Worm (Caenorhabditis elegans): ENCODE results near the gene pgph-3.

Gene pgph-3

DNA sequence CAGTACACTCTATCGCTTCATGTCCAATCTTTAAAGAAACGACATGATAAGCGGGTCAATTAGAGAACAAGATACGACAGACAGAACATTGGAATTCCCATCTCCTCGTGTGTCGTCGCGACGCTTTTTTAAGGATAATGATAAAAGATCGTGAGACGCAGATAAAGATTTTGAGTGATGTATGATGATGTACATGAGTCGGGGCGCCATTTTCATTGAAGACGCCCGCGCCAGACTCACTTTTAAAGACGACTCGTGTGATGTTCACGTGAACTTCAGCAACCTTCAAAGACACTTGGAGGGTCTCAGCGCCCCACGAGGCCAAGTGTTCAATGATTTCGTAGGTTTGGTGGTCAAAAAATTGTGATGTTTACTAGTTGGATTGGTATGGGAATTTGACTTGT, 4.6 kb upstream of the pgph-3 start:
- no peak for TF ChIP-seq ztf-29 (GFP tag; IDR thresholded peaks at IDR 0.05)
- TF ChIP-seq med-1 (GFP tag; optimal IDR thresholded peaks at IDR 0.05; ENCODE audit: insufficient read depth): no peak
- TF ChIP-seq ztf-23 (GFP tag; IDR thresholded peaks at IDR 0.05): no peak
- TF ChIP-seq cog-1 (tag; optimal IDR thresholded peaks at IDR 0.05): no peak

DNA sequence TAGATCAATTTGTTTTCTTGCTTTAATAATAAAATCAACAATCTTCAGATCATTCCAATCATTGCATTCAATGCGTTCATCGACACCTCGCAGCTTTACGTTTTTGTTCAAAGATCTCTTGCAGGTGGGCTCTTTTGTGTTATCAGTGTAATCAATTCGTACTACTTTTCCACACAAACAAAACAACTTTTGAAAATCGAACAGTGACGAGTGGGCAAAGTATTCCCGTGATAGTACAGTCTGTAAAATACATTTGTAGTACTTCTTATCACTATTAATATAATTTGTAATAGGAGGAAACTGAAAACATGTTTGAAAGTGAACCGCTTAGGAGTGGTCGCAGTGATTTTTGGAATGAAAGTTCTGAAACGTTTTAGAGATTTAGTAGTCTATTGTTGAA, 1.4 kb upstream of the pgph-3 start, which contains the start of gene pgph-2:
Gene pgph-2 (plus strand): TSS at position 47 of the 400 bp plus-strand sequence.
- TF ChIP-seq ztf-23 (GFP tag; IDR thresholded peaks at IDR 0.05) (no peak), ref-1 (GFP tag; conservative IDR thresholded peaks at IDR 0.05) (no peak), flt-1 (GFP tag; IDR thresholded peaks at IDR 0.05) (no peak), ztf-29 (GFP tag; IDR thresholded peaks at IDR 0.05) (no peak), tab-1 (GFP tag; IDR thresholded peaks at IDR 0.05) (no peak), T22C8.4 (GFP tag; IDR thresholded peaks at IDR 0.05) (no peak), med-1 (GFP tag; optimal IDR thresholded peaks at IDR 0.05; ENCODE audit: insufficient read depth) (no peak)

DNA sequence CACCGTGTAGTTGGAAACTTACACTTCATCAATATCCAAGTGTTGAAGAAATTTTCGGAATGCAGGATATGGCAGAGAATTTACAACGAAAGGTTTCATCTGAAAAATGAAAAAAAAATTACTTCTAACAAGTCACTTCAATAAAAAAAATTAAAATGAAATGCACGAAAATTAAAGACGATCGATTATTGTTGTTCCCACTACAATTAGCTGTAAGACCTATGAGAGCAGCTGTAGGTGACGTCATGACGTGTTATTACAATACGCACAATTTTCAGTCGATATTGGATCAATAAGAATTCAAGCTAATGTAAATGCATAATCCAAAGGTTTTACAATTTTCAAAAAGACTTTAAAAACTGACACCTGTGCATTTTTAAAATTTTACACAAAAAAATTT, 3.5 kb downstream of the pgph-3 start, which contains the start of gene C53A3.1:
Gene C53A3.1 (minus strand): TSS at position 101 of the 400 bp plus-strand sequence.
- TF ChIP-seq ref-1 (GFP tag; conservative IDR thresholded peaks at IDR 0.05): no peak
- no peak for TF ChIP-seq med-1 (GFP tag; optimal IDR thresholded peaks at IDR 0.05; ENCODE audit: insufficient read depth)
- TF ChIP-seq flt-1 (GFP tag; IDR thresholded peaks at IDR 0.05): no peak
- no peak for TF ChIP-seq ztf-23 (GFP tag; IDR thresholded peaks at IDR 0.05)
- no peak for TF ChIP-seq ztf-29 (GFP tag; IDR thresholded peaks at IDR 0.05)
- TF ChIP-seq tab-1 (GFP tag; IDR thresholded peaks at IDR 0.05): no peak
- TF ChIP-seq klf-2 (GFP tag; conservative IDR thresholded peaks at IDR 0.05): no peak
- no peak for TF ChIP-seq T22C8.4 (GFP tag; IDR thresholded peaks at IDR 0.05)
- no peak for TF ChIP-seq cog-1 (tag; optimal IDR thresholded peaks at IDR 0.05)

DNA sequence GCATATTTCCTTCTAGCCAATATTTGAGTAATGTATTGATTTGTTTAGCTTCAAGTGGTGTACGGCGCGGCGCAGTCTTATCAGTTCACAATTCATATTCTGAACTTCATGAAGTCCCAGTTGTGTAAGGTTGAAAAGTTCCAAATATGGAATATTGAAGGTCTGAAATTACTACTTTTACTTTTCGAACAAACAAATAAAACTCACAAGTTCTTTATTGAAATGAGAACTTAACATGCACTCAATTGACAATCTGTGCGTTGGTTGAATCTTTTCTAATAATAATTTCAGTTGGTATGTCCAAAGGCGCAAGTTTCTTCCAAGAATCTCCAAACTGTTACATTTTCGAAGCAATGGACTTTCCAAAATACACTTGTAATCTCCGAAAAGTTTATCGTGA, 4.9 kb downstream of the pgph-3 start, which contains the start of gene C53A3.4:
Gene C53A3.4 (minus strand): TSS at position 101 of the 400 bp plus-strand sequence.
- no peak for TF ChIP-seq cog-1 (tag; optimal IDR thresholded peaks at IDR 0.05)
- TF ChIP-seq tab-1 (GFP tag; IDR thresholded peaks at IDR 0.05): no peak
- TF ChIP-seq med-1 (GFP tag; optimal IDR thresholded peaks at IDR 0.05; ENCODE audit: insufficient read depth): no peak
- no peak for TF ChIP-seq klf-2 (GFP tag; conservative IDR thresholded peaks at IDR 0.05)
- TF ChIP-seq ref-1 (GFP tag; conservative IDR thresholded peaks at IDR 0.05): no peak
- TF ChIP-seq ztf-29 (GFP tag; IDR thresholded peaks at IDR 0.05): no peak
- TF ChIP-seq ztf-23 (GFP tag; IDR thresholded peaks at IDR 0.05): no peak
- TF ChIP-seq flt-1 (GFP tag; IDR thresholded peaks at IDR 0.05): no peak
- no peak for TF ChIP-seq T22C8.4 (GFP tag; IDR thresholded peaks at IDR 0.05)

DNA sequence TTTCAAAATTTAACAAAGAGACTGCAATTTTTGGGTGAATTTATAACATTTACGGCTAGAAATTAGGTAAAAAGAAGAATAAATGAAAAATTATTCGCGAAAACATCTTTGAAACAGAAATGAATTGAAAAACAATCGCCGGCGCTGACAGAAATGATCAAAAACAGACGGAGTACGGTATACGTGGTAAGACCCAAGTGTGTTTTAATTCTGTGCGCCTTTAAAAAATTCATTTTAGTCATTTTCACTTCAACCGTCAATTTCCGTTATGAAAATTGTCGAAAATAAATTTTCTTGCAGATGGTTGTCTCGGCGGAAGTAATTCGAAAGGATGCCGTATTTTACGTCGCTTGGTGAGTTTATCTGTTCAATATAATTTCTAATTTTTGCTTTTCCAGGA, 7.5 kb downstream of the pgph-3 start, which contains the start of gene C53A3.3:
Gene C53A3.3 (plus strand): TSS at position 301 of the 400 bp plus-strand sequence.
- TF ChIP-seq med-1 (GFP tag; optimal IDR thresholded peaks at IDR 0.05; ENCODE audit: insufficient read depth): no peak
- TF ChIP-seq flt-1 (GFP tag; IDR thresholded peaks at IDR 0.05): no peak
- no peak for TF ChIP-seq ref-1 (GFP tag; conservative IDR thresholded peaks at IDR 0.05)
- no peak for TF ChIP-seq ztf-29 (GFP tag; IDR thresholded peaks at IDR 0.05)
- TF ChIP-seq tab-1 (GFP tag; IDR thresholded peaks at IDR 0.05): no peak
- TF ChIP-seq T22C8.4 (GFP tag; IDR thresholded peaks at IDR 0.05): no peak
- TF ChIP-seq klf-2 (GFP tag; conservative IDR thresholded peaks at IDR 0.05): no peak
- TF ChIP-seq cog-1 (tag; optimal IDR thresholded peaks at IDR 0.05): no peak
- no peak for TF ChIP-seq ztf-23 (GFP tag; IDR thresholded peaks at IDR 0.05)

DNA sequence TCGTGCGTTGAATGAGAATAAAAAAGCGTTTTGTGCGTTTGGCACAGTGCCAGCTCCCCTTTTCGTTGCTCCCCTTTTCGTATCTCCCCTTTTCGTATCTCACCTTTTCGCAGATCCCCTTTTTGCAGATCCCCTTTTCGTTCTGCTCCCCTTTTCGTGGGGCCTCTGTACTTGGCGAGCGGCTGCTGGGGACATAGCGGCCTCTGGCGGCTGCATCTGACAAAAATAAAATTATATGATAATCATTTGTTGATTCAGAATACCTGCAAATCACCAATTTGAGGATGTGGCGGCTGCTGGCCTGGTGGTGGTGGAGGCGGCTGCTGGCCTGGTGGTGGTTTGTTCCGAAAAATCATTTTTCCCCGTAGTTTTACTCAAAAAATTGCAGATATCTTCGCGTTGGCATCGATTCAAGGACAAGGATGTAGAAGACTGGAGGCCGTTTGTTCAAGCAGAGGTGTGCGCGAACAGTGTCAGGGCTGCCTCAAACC, 8.4 kb downstream of the pgph-3 start, which contains the start of gene K09H11.11:
Gene K09H11.11 (minus strand): TSS at position 51 of the 491 bp plus-strand sequence.
- TF ChIP-seq ref-1 (GFP tag; conservative IDR thresholded peaks at IDR 0.05): peak; percentile 42; the same call in 1 of the 2 replicates

- no peak for TF ChIP-seq ztf-29 (GFP tag; IDR thresholded peaks at IDR 0.05)
- no peak for TF ChIP-seq T22C8.4 (GFP tag; IDR thresholded peaks at IDR 0.05)
- no peak for TF ChIP-seq tab-1 (GFP tag; IDR thresholded peaks at IDR 0.05)
- no peak for TF ChIP-seq med-1 (GFP tag; optimal IDR thresholded peaks at IDR 0.05; ENCODE audit: insufficient read depth)
- TF ChIP-seq klf-2 (GFP tag; conservative IDR thresholded peaks at IDR 0.05): no peak
- no peak for TF ChIP-seq ref-1 (GFP tag; conservative IDR thresholded peaks at IDR 0.05)
- no peak for TF ChIP-seq flt-1 (GFP tag; IDR thresholded peaks at IDR 0.05)
- no peak for TF ChIP-seq cog-1 (tag; optimal IDR thresholded peaks at IDR 0.05)
- TF ChIP-seq ztf-23 (GFP tag; IDR thresholded peaks at IDR 0.05): no peak
Measured at ce11 chrV:5753432-5753831, 10.2 kb downstream of the pgph-3 start, which contains the start of gene pgph-1. Gene pgph-1, minus strand, starts transcription at chrV:5753532.

DNA sequence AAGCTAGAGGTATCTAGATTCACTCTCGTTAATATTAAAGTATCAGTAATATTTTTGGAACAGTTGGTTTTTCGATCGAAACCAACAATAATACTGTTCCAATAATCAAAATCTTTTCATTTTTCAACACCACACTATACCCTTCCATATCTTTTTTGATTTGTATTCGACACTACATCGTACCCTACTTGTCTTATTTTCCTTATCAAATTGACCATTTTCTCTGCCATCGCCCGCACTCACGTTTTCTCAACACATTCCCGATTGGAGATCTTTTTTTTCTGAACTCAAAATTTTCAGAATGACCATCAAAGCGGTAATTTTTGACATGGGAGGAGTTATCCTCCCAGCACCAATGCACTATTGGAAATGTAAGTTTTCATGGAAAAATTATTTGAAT, 16.1 kb downstream of the pgph-3 start, which contains the start of gene acds-10:
Gene acds-10 (plus strand): TSS at position 301 of the 400 bp plus-strand sequence.
- TF ChIP-seq cog-1 (tag; optimal IDR thresholded peaks at IDR 0.05) (no peak), klf-2 (GFP tag; conservative IDR thresholded peaks at IDR 0.05) (no peak), ztf-29 (GFP tag; IDR thresholded peaks at IDR 0.05) (no peak), flt-1 (GFP tag; IDR thresholded peaks at IDR 0.05) (no peak)

DNA sequence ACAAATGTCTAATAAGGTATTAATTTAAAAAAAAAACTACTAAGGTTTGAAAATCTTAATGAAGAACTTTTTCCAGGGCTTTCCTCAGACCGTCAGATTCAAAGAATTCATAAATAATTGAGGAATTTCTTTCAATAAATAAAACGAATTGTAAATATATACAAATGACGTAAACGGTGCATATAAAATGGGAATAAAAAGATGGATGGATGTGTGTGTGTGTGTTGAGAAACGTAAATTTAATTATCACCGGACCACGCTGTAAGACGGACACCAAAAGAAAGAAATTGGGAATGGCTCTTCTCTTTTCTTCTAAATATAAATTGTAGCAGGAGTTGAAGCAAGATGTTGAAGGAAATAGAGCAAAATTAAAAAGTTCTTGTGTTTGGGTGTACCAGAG, 17.4 kb downstream of the pgph-3 start:
- TF ChIP-seq ref-1 (GFP tag; conservative IDR thresholded peaks at IDR 0.05): no peak
- TF ChIP-seq ztf-23 (GFP tag; IDR thresholded peaks at IDR 0.05): no peak
- no peak for TF ChIP-seq cog-1 (tag; optimal IDR thresholded peaks at IDR 0.05)
- TF ChIP-seq tab-1 (GFP tag; IDR thresholded peaks at IDR 0.05): no peak
- no peak for TF ChIP-seq med-1 (GFP tag; optimal IDR thresholded peaks at IDR 0.05; ENCODE audit: insufficient read depth)
- TF ChIP-seq klf-2 (GFP tag; conservative IDR thresholded peaks at IDR 0.05): no peak
- TF ChIP-seq T22C8.4 (GFP tag; IDR thresholded peaks at IDR 0.05): no peak
- no peak for TF ChIP-seq ztf-29 (GFP tag; IDR thresholded peaks at IDR 0.05)

DNA sequence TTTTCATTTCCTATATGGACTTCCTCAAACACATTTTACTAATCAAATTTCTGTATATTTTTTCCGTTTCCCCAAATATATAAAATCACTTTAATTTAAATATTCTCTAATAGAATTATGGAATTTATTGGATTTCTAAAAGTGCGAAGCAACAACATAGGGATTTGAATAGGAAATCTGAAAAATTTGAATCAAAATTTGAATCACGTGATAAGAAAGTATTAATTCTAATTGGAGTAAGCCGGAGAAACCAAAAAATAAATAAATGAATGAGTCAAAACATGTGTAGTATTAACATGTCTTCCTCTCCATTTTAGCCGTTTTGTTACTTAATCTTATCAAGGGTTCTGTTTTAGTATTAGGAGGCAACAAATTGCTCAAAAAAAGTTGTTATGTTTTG, 22.4 kb downstream of the pgph-3 start:
- TF ChIP-seq med-1 (GFP tag; optimal IDR thresholded peaks at IDR 0.05; ENCODE audit: insufficient read depth) (no peak), ztf-29 (GFP tag; IDR thresholded peaks at IDR 0.05) (no peak)

Measured in whole organism, midembryonic.